Worm (Caenorhabditis elegans) whole organism, late embryonic: Measurements from ENCODE around the gene cec-7.
A peak's percentile ranks its signal among the peaks of the same experiment; 100 is the strongest.

Source experiments
- T23F11.4 ChIP-seq: fragments of 200-800 bp; sonication (Bioruptor generic); optimal IDR thresholded peaks from 2 replicates; lab custom pipeline; 2018; ENCODE audit warnings: mild to moderate bottlenecking, missing genetic modification characterization, missing compliant biosample characterization
- Y22D7AL.16 ChIP-seq: sonication (generic microtip); optimal IDR thresholded peaks from 2 replicates; lab custom pipeline; 2016; ENCODE audit warnings: missing genetic modification characterization, missing compliant biosample characterization
- ceh-14 ChIP-seq: sonication (generic microtip); optimal IDR thresholded peaks from 2 replicates; lab custom pipeline; 2016; ENCODE audit warnings: missing genotype, missing genetic modification characterization, missing compliant biosample characterization
- ceh-19 ChIP-seq: fragments of 200-800 bp; sonication (Bioruptor generic); optimal IDR thresholded peaks from 2 replicates; lab custom pipeline; 2018; ENCODE audit warnings: mild to moderate bottlenecking, missing genetic modification characterization, missing compliant biosample characterization
- ceh-24 ChIP-seq: sonication (generic microtip); optimal IDR thresholded peaks from 2 replicates; lab custom pipeline; 2016; ENCODE audit warnings: mild to moderate bottlenecking, missing genetic modification characterization, missing compliant biosample characterization
- ceh-34 ChIP-seq: sonication (generic microtip); optimal IDR thresholded peaks from 2 replicates; lab custom pipeline; 2016; ENCODE audit warnings: mild to moderate bottlenecking, missing genetic modification characterization, missing compliant biosample characterization
- ceh-45 ChIP-seq: fragments of 200-800 bp; sonication (Bioruptor generic); IDR thresholded peaks from 2 replicates; pipeline ENCODE4 v1.3.6; 2022; ENCODE audit warnings: missing genetic modification reagents, missing genetic modification characterization, missing compliant biosample characterization
- ceh-6 ChIP-seq: fragments of 200-800 bp; sonication (Bioruptor generic); optimal IDR thresholded peaks from 2 replicates; lab custom pipeline; 2018; ENCODE audit warnings: mild to moderate bottlenecking, missing genetic modification characterization, missing compliant biosample characterization
- ceh-9 ChIP-seq: sonication (generic microtip); optimal IDR thresholded peaks from 2 replicates; lab custom pipeline; 2016; ENCODE audit warnings: mild to moderate bottlenecking, missing genetic modification characterization, inconsistent platforms, missing compliant biosample characterization
- che-1 ChIP-seq: sonication (generic microtip); optimal IDR thresholded peaks from 2 replicates; lab custom pipeline; 2016; ENCODE audit warnings: mild to moderate bottlenecking, missing genetic modification characterization, missing compliant biosample characterization
- dve-1 ChIP-seq: sonication (generic microtip); optimal IDR thresholded peaks from 2 replicates; lab custom pipeline; 2017; ENCODE audit warnings: antibody characterized with exemption, mild to moderate bottlenecking, missing genetic modification characterization, missing compliant biosample characterization
- elt-4 ChIP-seq: sonication (generic microtip); optimal IDR thresholded peaks from 2 replicates; lab custom pipeline; 2016; ENCODE audit warnings: missing genetic modification characterization, missing compliant biosample characterization
- eyg-1 ChIP-seq: sonication (generic microtip); optimal IDR thresholded peaks from 2 replicates; lab custom pipeline; 2016; ENCODE audit warnings: missing genotype, missing genetic modification characterization, missing compliant biosample characterization
- fax-1 ChIP-seq: sonication (generic microtip); optimal IDR thresholded peaks from 2 replicates; lab custom pipeline; 2016; ENCODE audit warnings: missing genotype, missing genetic modification characterization, missing compliant biosample characterization
- fkh-10 ChIP-seq: fragments of 150-350 bp; optimal IDR thresholded peaks from 2 replicates; lab custom pipeline; 2014; ENCODE audit warnings: missing biosample characterization, missing genetic modification reagents, missing genetic modification characterization
- fkh-6 ChIP-seq: sonication (generic microtip); optimal IDR thresholded peaks from 2 replicates; lab custom pipeline; 2016; ENCODE audit warnings: missing genetic modification characterization, missing compliant biosample characterization
- hlh-13 ChIP-seq: fragments of 200-800 bp; sonication (Bioruptor generic); optimal IDR thresholded peaks from 2 replicates; lab custom pipeline; 2018; ENCODE audit warnings: mild to moderate bottlenecking, missing genetic modification characterization, missing compliant biosample characterization
- hlh-30 ChIP-seq: sonication (generic microtip); optimal IDR thresholded peaks from 2 replicates; lab custom pipeline; 2017; ENCODE audit warnings: antibody characterized with exemption, missing genetic modification characterization, missing compliant biosample characterization; ENCODE audit not compliant: insufficient read depth
- madf-2 ChIP-seq: sonication (generic microtip); optimal IDR thresholded peaks from 2 replicates; lab custom pipeline; 2017; ENCODE audit warnings: missing genetic modification characterization, missing compliant biosample characterization
- mec-3 ChIP-seq: sonication (generic microtip); optimal IDR thresholded peaks from 2 replicates; lab custom pipeline; 2016; ENCODE audit warnings: borderline replicate concordance, missing genetic modification characterization, missing compliant biosample characterization
- pag-3 ChIP-seq: sonication (generic microtip); optimal IDR thresholded peaks from 2 replicates; lab custom pipeline; 2016; ENCODE audit warnings: missing compliant biosample characterization, missing genetic modification characterization, borderline replicate concordance
- pat-9 ChIP-seq: fragments of 200-800 bp; sonication (Bioruptor generic); optimal IDR thresholded peaks from 2 replicates; lab custom pipeline; 2018; ENCODE audit warnings: mild to moderate bottlenecking, missing genetic modification characterization, moderate library complexity, missing compliant biosample characterization
- pha-2 ChIP-seq: sonication (generic microtip); optimal IDR thresholded peaks from 2 replicates; lab custom pipeline; 2017; ENCODE audit warnings: mild to moderate bottlenecking, missing genetic modification characterization, missing compliant biosample characterization
- pha-4 ChIP-seq: fragments of 150-350 bp; optimal IDR thresholded peaks from 2 replicates; lab custom pipeline; 2018; ENCODE audit warnings: missing biosample characterization, missing genetic modification reagents, missing genetic modification characterization
- pqm-1 ChIP-seq: sonication (generic microtip); optimal IDR thresholded peaks from 2 replicates; lab custom pipeline; 2016; ENCODE audit warnings: missing genetic modification characterization, missing compliant biosample characterization
- pros-1 ChIP-seq: fragments of 150-350 bp; optimal IDR thresholded peaks from 2 replicates; lab custom pipeline; 2014; ENCODE audit warnings: missing biosample characterization, missing genetic modification reagents, missing genetic modification characterization
- rnt-1 ChIP-seq: sonication (generic microtip); optimal IDR thresholded peaks from 2 replicates; lab custom pipeline; 2016; ENCODE audit warnings: missing genetic modification characterization, missing compliant biosample characterization
- sdc-2 ChIP-seq: sonication (generic microtip); optimal IDR thresholded peaks from 2 replicates; lab custom pipeline; 2016; ENCODE audit warnings: missing genotype, missing genetic modification characterization, missing compliant biosample characterization
- sox-4 ChIP-seq: sonication (generic microtip); optimal IDR thresholded peaks from 2 replicates; lab custom pipeline; 2017; ENCODE audit warnings: mild to moderate bottlenecking, missing genetic modification characterization, inconsistent platforms, missing compliant biosample characterization
- tbx-2 ChIP-seq: sonication (generic microtip); optimal IDR thresholded peaks from 2 replicates; lab custom pipeline; 2016; ENCODE audit warnings: missing genetic modification characterization, missing compliant biosample characterization
- tbx-7 ChIP-seq: sonication (generic microtip); optimal IDR thresholded peaks from 2 replicates; lab custom pipeline; 2016; ENCODE audit warnings: missing genotype, missing genetic modification characterization, missing compliant biosample characterization
- ttx-3 ChIP-seq: sonication (generic microtip); optimal IDR thresholded peaks from 2 replicates; lab custom pipeline; 2016; ENCODE audit warnings: missing genetic modification reagents, missing genetic modification characterization, missing compliant biosample characterization
- unc-3 ChIP-seq, 2 experiments: fragments of 200-800 bp in 1 of 2; sonication (Bioruptor generic) in 1 of 2; sonication (generic microtip) in 1 of 2; conservative IDR thresholded peaks in 1 of 2; optimal IDR thresholded peaks in 1 of 2; 2 replicates each; pipeline versions ENCODE4 v1.3.6 to Lab custom; 2016 to 2022; ENCODE audit warnings: missing compliant biosample characterization in 2 of 2, missing genetic modification characterization in 2 of 2, missing genetic modification reagents in 1 of 2
- unc-42 ChIP-seq: sonication (generic microtip); optimal IDR thresholded peaks from 2 replicates; lab custom pipeline; 2016; ENCODE audit warnings: missing genotype, missing genetic modification characterization, missing compliant biosample characterization
- unc-86 ChIP-seq: sonication (generic microtip); optimal IDR thresholded peaks from 2 replicates; lab custom pipeline; 2016; ENCODE audit warnings: missing genetic modification characterization, missing compliant biosample characterization

Gene cec-7

DNA sequence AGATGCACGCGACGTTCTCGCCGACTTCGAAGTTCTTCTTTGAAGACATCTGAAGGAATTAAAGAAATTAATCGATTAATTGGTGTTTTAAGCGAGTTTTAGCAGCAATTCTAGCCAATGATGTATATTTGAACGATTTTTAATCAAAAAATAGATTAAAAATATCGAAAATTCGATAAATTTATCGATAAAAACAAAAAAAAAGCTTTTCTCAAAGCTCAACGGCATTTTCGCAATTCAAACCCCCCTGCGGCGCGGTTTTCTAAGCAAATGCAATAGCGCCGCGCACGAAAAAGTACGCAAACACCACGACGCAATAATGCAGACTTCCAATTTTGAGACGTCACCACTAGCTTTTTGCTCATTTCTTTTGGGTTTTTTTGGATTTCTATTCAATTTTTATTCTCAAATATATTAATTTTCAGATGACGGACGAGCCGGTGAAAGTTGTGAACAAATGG, 2.7 kb downstream of the cec-7 start, which contains the start of the genes mrg-1 and spcs-2 (continued):
- TF ChIP-seq unc-3 (GFP tag; conservative IDR thresholded peaks at IDR 0.05; lab: Robert Waterston, UW) (peak; percentile 47; the same call in 1 of the 2 replicates), unc-3 (tag; optimal IDR thresholded peaks at IDR 0.05; lab: Kevin White, UChicago) (peak; percentile 68), pag-3 (tag; lab: Kevin White, UChicago) (no peak), dve-1 (peak; percentile 43), sox-4 (peak; percentile 69), ceh-14 (tag; lab: Kevin White, UChicago) (peak; percentile 88), pros-1 (tag; lab: Kevin White, UChicago) (no peak), eyg-1 (tag; lab: Kevin White, UChicago) (peak; percentile 55), elt-4 (tag; lab: Kevin White, UChicago) (no peak), sdc-2 (tag; lab: Kevin White, UChicago) (no peak), tbx-2 (peak; percentile 87), hlh-30 (no peak), pha-4 (tag; lab: Kevin White, UChicago) (no peak), tbx-7 (tag; lab: Kevin White, UChicago) (peak; percentile 34), che-1 (tag; lab: Kevin White, UChicago) (peak; percentile 59), Y22D7AL.16 (peak; percentile 25), fkh-10 (GFP tag; lab: Kevin White, UChicago) (no peak), ceh-19 (peak; percentile 81), unc-42 (tag; lab: Kevin White, UChicago) (peak; percentile 58), T23F11.4 (GFP tag; lab: Kevin White, UChicago) (peak; percentile 8), ceh-9 (no peak), ceh-34 (tag; lab: Kevin White, UChicago) (peak; percentile 88)
- TF ChIP-seq, all 69 proteins: peak for 48

DNA sequence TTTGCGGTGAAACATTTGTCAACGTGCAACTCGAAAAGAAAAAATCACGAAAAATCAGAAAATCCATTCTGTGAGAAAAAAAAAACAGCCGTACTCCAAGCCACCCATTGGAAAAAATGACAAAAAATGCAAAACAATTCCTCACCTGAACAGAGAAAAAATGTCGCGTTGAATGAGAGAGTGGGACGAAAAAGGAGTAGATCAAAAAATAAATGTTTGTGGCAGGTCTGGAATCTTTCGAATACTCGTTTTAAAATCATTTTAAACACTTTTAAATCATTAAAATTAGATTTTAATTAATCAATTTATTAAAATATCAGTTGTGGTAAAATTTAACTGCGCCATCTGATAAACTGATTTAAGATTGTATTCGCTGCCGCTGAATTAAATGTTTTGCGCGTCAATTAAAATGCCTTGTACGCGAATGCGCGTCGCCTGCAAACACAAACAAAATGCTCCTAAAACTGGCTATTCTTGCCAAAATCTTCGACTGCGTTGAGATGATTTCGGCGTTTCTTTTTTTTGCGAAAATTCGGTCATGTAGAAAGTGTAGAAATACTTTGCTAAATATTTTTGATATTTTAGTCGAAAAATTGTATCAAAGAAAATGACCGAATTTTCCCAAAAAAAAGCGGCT, 7.2 kb downstream of the cec-7 start, which contains the start of gene Y37D8A.6:
Gene Y37D8A.6, minus strand, starts transcription at position 238 of the 637 bp plus-strand sequence.
- no peak for TF ChIP-seq rnt-1 (tag; lab: Kevin White, UChicago)
- TF ChIP-seq ttx-3 (tag; lab: Kevin White, UChicago), result no peak
- TF ChIP-seq che-1 (tag; lab: Kevin White, UChicago), result no peak
- no peak for TF ChIP-seq ceh-6 (GFP tag; lab: Kevin White, UChicago)
- TF ChIP-seq pha-4 (tag; lab: Kevin White, UChicago), result no peak
- no peak for TF ChIP-seq mec-3 (tag; lab: Kevin White, UChicago)
- TF ChIP-seq fax-1 (tag; lab: Kevin White, UChicago), result no peak
- no peak for TF ChIP-seq unc-86 (tag; lab: Kevin White, UChicago)
- no peak for TF ChIP-seq pat-9 (tag; lab: Kevin White, UChicago)

DNA sequence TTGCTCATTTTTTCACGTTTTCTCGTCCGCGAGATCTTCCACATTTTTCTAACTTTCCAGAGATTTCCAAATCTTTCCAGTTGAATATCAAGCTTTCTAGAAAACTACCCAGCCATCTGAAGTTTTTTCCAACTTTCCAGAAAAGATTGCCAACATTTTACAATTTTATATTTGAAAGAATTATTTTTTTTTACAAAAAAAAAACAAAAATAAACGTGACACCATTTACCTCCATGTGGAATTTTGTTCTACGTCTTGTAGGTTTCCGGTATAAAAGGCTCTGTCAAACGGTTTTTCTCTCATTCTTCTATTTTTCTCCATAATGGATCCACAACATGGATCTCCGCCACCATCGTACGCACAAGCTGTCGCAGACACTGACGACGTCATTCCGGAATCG, 12.7 kb downstream of the cec-7 start, which contains the start of gene Y37D8A.8:
Gene Y37D8A.8, plus strand, starts transcription at position 301 of the 400 bp plus-strand sequence.
- no peak for TF ChIP-seq fkh-6 (tag; lab: Kevin White, UChicago)
- TF ChIP-seq pqm-1 (tag; lab: Kevin White, UChicago), result no peak
- no peak for TF ChIP-seq tbx-2
- no peak for TF ChIP-seq madf-2 (tag; lab: Kevin White, UChicago)

DNA sequence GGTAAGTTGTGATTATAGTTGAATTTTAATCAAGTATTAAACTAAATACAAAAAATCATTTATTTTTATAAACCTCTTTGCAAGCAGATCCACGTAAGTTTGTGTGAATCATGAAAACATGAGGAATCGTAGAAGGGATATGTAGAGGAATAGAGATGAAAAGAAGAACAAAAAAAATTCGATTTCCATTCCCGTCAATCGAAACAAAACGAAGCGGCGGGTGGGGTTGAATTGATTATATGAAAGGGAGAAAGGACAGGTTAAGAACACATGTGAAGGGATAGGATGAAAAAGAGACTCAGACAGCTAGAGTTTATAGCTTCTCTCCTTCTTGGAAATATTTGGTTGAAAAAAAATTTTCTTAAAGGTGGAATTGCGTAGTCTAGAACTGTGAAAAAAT, 17.3 kb downstream of the cec-7 start:
- no peak for TF ChIP-seq ceh-9
- no peak for TF ChIP-seq ceh-24 (tag; lab: Kevin White, UChicago)
- no peak for TF ChIP-seq ttx-3 (tag; lab: Kevin White, UChicago)
- no peak for TF ChIP-seq ceh-14 (tag; lab: Kevin White, UChicago)

DNA sequence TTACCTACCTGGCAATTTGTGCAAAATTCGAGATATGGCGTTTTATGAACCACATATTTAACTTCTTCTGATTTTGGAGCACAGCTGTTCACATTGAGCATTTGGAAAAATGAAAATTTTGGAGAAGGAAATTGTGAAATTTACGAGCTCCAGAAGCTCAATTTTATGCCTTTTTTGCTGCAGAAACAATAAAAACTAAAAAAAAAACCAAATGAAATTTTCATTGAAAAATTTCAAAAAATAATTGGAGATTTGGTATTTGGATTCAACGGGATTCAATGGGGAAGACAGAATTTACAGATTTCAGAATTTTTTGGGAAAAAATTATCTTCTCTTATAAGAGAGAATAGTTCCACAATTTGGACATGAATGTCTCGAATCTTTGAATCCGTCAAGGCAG, 20.7 kb downstream of the cec-7 start, which contains the start of gene Y37D8A.26:
Gene Y37D8A.26, minus strand, starts transcription at position 101 of the 400 bp plus-strand sequence.
- no peak for TF ChIP-seq pha-2 (tag; lab: Kevin White, UChicago)
- no peak for TF ChIP-seq fkh-10 (GFP tag; lab: Kevin White, UChicago)
- no peak for TF ChIP-seq madf-2 (tag; lab: Kevin White, UChicago)
- TF ChIP-seq ceh-6 (GFP tag; lab: Kevin White, UChicago), result no peak
- TF ChIP-seq elt-4 (tag; lab: Kevin White, UChicago), result no peak
- TF ChIP-seq ceh-45, result no peak
- TF ChIP-seq hlh-13, result no peak
- TF ChIP-seq, all 69 proteins: peak for 0
